Worm (Caenorhabditis elegans): Measurements from ENCODE around the gene T10B5.10.

- TF ChIP-seq elt-1 (tag; optimal IDR thresholded peaks at IDR 0.05; ENCODE audit: borderline replicate concordance, insufficient read depth) (no peak), mab-5 (tag; optimal IDR thresholded peaks at IDR 0.05) (no peak), sptf-1 (tag; optimal IDR thresholded peaks at IDR 0.05) (no peak), mep-1 (tag; optimal IDR thresholded peaks at IDR 0.05) (no peak), pha-4 (tag; optimal IDR thresholded peaks at IDR 0.05) (no peak), ztf-11 (tag; optimal IDR thresholded peaks at IDR 0.05) (no peak)
These were observed 52.0 kb downstream of the T10B5.10 start for ce11 chrV:1804034-1804542.
